Fruit fly (Drosophila melanogaster) ovary, adult (tissue): Measurements from ENCODE around the gene CG7557.
A peak's percentile ranks its signal among the peaks of the same experiment; 100 is the strongest.

Experiments used
- CG17801 ChIP-seq: fragments of 200-800 bp; optimal IDR thresholded peaks from 2 replicates; lab custom pipeline; 2019; ENCODE audit warnings: missing biosample characterization, mild to moderate bottlenecking, missing genetic modification characterization, moderate library complexity; ENCODE audit not compliant: partially characterized antibody

The CG7557 gene

dm6 chr3L:11472388-11472787 is 27.4 kb downstream of the CG7557 start:
- TF ChIP-seq CG17801 (GFP tag; lab: Kevin White, UChicago): no peak

- TF ChIP-seq CG17801 (GFP tag; lab: Kevin White, UChicago): no peak
Observed at dm6 chr3L:11472991-11473390, 28.0 kb downstream of the CG7557 start, which contains the start of gene Vha16-3. Vha16-3 (plus strand) TSS chr3L:11473291.

dm6 chr3L:11474658-11475057 is 29.7 kb downstream of the CG7557 start, which contains the start of gene Vha16-2:
Vha16-2 (plus strand) TSS chr3L:11474958.
- TF ChIP-seq CG17801 (GFP tag; lab: Kevin White, UChicago): no peak

DNA sequence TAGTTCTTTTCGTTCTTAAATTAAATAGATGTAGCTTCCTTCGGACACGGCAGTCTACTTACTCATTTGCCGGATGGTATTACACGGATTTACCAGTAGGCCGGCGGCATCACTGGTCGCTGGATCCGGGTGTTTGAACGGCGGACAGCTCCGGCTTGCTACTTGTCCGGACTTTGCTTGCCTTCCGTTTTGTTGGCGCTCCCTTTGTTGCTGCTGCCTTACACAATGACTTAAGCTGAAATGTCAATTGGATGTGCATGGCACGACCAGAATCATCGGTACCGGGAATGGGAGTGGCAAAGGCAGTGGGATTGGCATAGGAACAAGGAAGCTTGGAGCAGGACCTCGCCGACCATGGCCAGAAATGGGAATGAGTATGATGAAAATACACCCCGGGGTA is 35.3 kb downstream of the CG7557 start:
- no peak for TF ChIP-seq CG17801 (GFP tag; lab: Kevin White, UChicago)

dm6 chr3L:11483135-11483534 is 38.2 kb downstream of the CG7557 start:
- no peak for TF ChIP-seq CG17801 (GFP tag; lab: Kevin White, UChicago)

dm6 chr3L:11484483-11484882 is 39.5 kb downstream of the CG7557 start:
- no peak for TF ChIP-seq CG17801 (GFP tag; lab: Kevin White, UChicago)

DNA sequence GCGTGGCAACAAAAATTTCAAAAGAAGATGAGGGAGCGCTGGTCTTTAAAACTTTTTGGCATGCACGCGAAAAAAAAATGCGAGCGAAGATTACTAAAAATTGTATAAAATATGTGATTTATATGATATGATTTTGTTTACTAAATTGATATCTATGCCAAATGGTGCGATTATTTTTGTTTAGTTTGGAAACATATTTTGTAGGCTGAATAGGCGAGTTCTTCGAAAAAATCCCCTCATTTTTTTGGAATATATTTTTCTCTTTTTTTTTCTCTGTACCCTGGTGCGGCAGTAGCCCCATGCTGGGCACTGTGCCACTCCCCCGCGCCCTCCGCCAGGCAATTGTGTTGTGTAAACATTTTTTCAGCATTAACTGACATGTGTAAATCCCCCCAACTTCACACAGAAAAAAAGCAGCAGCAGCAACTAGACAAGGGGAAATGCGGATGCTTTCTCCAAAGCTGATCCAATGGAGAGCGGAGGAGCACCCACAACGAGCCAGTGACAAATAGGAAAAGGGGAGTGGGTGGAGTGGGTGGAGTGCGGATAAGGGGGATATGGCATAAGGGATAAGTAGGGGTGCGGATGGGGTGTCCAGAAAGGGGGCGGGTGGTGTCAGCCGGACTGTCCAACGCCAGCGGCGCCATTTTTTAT is 41.1 kb downstream of the CG7557 start:
- TF ChIP-seq CG17801 (GFP tag; lab: Kevin White, UChicago): no peak

DNA sequence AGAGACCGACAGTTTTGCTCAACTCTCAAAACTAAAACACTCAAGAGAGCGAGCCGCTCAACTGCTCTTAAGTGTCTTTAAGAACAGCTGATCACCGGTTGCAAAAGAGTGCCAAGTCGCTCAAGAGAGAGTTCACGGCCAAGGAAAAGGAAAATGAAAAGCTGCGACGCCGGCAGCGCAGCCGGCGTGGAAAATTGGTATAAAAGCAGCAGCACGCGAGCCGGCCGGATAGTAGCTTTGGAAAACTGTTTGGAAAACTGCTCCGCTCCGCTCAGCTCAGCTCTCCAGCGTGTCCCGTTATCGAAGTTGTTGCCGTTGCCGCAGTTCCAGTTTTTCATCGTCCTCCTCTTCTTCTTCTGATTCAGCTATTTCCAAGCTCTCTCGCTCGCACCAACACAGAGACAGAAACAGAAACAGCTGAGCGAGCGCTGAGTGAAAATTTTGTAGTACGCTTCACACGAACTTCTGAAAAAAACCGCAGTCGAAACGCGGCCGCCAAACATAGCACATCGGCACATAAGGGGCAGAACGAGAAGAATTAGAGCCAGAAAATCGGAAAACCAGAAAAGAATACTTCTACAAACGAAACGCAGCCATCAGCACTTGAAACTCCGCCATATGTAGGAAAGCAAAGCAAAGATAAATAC is 42.5 kb downstream of the CG7557 start, which contains the start of gene chrb:
Gene chrb (plus strand): TSS at position 224 of the 647 bp plus-strand sequence.
- TF ChIP-seq CG17801 (GFP tag; lab: Kevin White, UChicago): peak; percentile 55

DNA sequence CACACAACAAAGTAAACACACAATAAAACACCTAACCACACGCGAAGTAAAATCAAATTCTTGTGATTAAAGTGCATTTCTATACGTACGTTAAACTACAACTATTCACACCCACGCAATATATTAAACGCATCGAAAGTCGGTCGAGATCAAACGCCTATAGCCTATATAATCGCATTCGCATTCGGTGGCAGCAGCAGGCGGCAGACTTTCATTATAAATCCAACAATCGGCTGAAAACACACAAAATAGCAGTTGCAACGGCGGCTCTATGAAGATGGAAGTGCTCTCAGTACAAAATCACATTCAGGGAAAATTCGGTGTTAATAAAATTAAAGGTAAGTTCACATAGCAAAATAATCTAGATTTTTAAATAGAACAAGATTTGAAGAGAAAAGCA is 43.3 kb downstream of the CG7557 start:
- TF ChIP-seq CG17801 (GFP tag; lab: Kevin White, UChicago): no peak

DNA sequence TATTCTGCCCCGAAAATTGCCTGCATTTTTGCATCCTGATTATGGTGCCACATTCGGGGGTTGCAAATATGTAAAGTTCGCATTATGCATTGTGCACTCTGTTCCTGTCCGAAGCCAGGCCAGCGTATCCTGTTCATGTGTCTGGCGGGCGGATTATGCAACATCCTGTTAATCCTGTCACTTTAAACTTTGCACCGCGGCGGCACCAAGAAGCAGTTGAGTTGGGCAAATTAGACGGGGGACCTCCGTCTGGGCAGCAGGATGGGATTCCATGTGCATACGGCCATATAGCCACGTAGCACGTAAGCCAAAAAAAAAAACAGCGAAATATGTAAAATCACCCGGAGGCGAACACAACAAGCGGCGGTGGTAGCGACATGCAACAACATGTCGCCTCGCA is 44.5 kb downstream of the CG7557 start:
- no peak for TF ChIP-seq CG17801 (GFP tag; lab: Kevin White, UChicago)

dm6 chr3L:11490539-11490938 is 45.6 kb downstream of the CG7557 start:
- no peak for TF ChIP-seq CG17801 (GFP tag; lab: Kevin White, UChicago)

DNA sequence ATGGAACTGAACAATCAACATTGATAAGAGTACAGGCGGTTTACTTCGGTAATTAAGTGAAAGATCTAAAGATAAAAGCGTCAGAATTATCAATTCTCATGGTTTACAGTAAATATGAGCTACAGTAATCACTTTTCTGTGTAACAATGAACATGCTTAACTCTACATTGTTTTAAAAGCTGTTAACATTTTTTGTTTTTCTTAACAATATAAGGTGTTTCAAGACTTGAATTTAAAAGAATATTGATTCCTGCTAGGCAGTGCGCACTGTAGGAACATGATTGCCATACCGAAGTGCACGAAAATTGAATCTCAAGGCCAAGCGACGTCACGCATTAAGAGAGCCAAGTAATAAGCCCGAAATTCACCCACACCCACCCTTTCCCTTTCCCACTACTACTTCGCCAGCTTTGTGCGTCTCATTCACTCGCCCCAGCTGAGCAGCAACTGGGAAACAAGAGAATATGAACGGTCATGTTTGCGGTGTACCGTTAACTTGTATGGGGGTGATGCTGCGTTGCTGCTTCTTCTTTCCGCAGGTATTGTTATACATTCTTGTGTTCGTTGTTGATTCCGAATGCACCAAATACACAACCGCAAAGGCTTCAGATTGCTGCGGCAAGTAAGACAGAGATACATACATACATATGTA is 46.4 kb downstream of the CG7557 start:
- peak; percentile 82 for TF ChIP-seq CG17801 (GFP tag; lab: Kevin White, UChicago)

- TF ChIP-seq CG17801 (GFP tag; lab: Kevin White, UChicago): no peak
Observed at dm6 chr3L:11491874-11492268, 46.9 kb downstream of the CG7557 start.

DNA sequence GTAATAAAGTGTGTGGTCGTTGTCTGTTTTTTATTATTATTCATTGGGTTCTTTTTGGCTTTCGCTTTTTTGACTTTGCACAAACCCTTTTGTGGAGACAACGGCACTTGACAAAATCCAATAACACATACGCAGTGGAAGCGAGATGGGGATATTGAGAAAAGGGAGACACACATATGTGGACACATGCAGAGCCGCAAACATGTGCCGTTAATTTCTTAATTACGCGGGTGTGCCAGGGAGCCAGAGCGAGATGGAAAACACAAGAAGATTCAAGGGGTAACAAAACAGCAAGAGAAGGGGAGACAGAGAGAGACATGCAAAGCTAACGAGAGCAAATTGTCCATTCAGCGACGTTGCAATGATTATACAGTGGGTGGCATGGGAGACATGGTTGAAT is 47.5 kb downstream of the CG7557 start:
- no peak for TF ChIP-seq CG17801 (GFP tag; lab: Kevin White, UChicago)

DNA sequence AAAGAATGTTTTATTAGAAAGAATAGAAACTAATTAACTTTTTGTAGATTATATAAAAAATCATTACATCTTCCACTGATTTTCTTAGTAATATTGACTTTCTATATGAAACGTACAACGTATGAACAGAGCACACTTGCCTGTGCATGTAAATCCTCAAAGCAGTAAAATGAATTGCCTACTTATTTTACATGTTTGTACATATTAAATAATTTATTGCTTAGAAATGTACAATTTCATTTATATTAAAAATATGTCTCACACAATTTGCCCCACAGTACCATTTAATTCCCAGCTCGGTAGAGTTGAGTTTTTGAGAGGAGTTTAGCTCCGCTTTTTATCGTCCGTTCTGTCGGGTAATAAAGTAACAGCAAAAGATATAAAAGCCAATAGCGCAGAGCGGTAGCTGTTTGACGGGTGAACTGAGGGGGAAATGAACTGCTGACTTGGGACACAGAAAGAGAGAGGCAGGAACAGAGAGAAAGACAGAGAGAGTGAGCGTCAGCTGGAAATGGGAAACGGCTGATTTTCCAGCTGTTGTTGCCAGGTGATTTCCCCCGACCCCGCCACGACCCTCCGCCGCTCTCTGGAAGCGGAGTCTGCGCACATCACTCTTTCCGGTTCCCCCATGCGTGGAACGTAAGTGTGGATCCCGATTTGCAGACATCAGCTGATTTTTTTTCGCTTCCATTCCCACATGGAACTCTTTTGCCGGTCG is 48.3 kb downstream of the CG7557 start:
- peak; percentile 34 for TF ChIP-seq CG17801 (GFP tag; lab: Kevin White, UChicago)
